Fruit fly (Drosophila melanogaster): ENCODE measurements around the gene CG17186.

Gene CG17186

dm6 chr3R:19863979-19864775, 13.1 kb downstream of the CG17186 start, which contains the start of the genes CG4572 and CG4686 (continued):
- TF ChIP-seq CG12942 (GFP tag; optimal IDR thresholded peaks at IDR 0.05) (peak; percentile 73), otp (GFP tag; IDR thresholded peaks at IDR 0.05) (no peak), CG6791 (GFP tag; IDR thresholded peaks at IDR 0.05; ENCODE audit: partially characterized antibody) (no peak), HmgD (GFP tag; optimal IDR thresholded peaks at IDR 0.05) (peak; percentile 63), vvl (GFP tag; IDR thresholded peaks at IDR 0.05) (peak; percentile 71; the same call in 1 of the 2 replicates), CG5953 (GFP tag; IDR thresholded peaks at IDR 0.05) (no peak), CG6272 (GFP tag; IDR thresholded peaks at IDR 0.05) (peak; percentile 75), fd3F (GFP tag; optimal IDR thresholded peaks at IDR 0.05) (peak; percentile 66), Jarid2 (GFP tag; optimal IDR thresholded peaks at IDR 0.05) (peak; percentile 37), CG13296 (GFP tag; optimal IDR thresholded peaks at IDR 0.05) (peak; percentile 63), da (GFP tag; optimal IDR thresholded peaks at IDR 0.05) (no peak), sc (optimal IDR thresholded peaks at IDR 0.05) (no peak), sc (GFP tag; optimal IDR thresholded peaks at IDR 0.05) (peak; percentile 22), CG7987 (GFP tag; optimal IDR thresholded peaks at IDR 0.05) (peak; percentile 7), Med (GFP tag) (peak; percentile 96), ems (GFP tag; optimal IDR thresholded peaks at IDR 0.05) (peak; percentile 89), CG1647 (GFP tag; optimal IDR thresholded peaks at IDR 0.05) (peak; percentile 85), CG8388 (GFP tag; optimal IDR thresholded peaks at IDR 0.05) (peak; percentile 62), peb (GFP tag; IDR thresholded peaks at IDR 0.05) (0 out of 2 replicates have a peak, but pooled peaks have one; percentile 35), bigmax (GFP tag; optimal IDR thresholded peaks at IDR 0.05) (no peak), Eip74EF (GFP tag; optimal IDR thresholded peaks at IDR 0.05) (no peak), sd (tag; optimal IDR thresholded peaks at IDR 0.05) (no peak), dmrt11E (tag; optimal IDR thresholded peaks at IDR 0.05) (peak; percentile 47), Ptx1 (GFP tag; IDR thresholded peaks at IDR 0.05) (peak; percentile 91), CG6683 (GFP tag; optimal IDR thresholded peaks at IDR 0.05) (peak; percentile 38), CG11456 (GFP tag; IDR thresholded peaks at IDR 0.05) (peak; percentile 84), chif (GFP tag; optimal IDR thresholded peaks at IDR 0.05) (peak; percentile 60 to 62), h (optimal IDR thresholded peaks at IDR 0.05) (no peak), knrl (GFP tag; IDR thresholded peaks at IDR 0.05; ENCODE audit: partially characterized antibody) (peak; percentile 56; the same call in 1 of the 3 replicates), Blimp-1 (GFP tag; optimal IDR thresholded peaks at IDR 0.05) (no peak), CG10959 (GFP tag; IDR thresholded peaks at IDR 0.05) (no peak), CG13287 (GFP tag; IDR thresholded peaks at IDR 0.05; ENCODE audit: partially characterized antibody) (peak; percentile 58; the same call in 1 of the 2 replicates), pum (GFP tag; optimal IDR thresholded peaks at IDR 0.05) (peak; percentile 74), amos (GFP tag; IDR thresholded peaks at IDR 0.05; ENCODE audit: partially characterized antibody) (no peak), CG14965 (GFP tag; optimal IDR thresholded peaks at IDR 0.05; ENCODE audit: borderline replicate concordance) (no peak), Spps (tag; optimal IDR thresholded peaks at IDR 0.05) (no peak), CG11723 (GFP tag; optimal IDR thresholded peaks at IDR 0.05) (peak; percentile 50), CG14050 (GFP tag; IDR thresholded peaks at IDR 0.05) (peak; percentile 61), Rfx (GFP tag; IDR thresholded peaks at IDR 0.05) (peak; percentile 87), YL-1 (GFP tag; optimal IDR thresholded peaks at IDR 0.05) (peak; percentile 60), cad (GFP tag; optimal IDR thresholded peaks at IDR 0.05) (no peak), zf30C (GFP tag; optimal IDR thresholded peaks at IDR 0.05) (peak; percentile 87), Neu2 (GFP tag; optimal IDR thresholded peaks at IDR 0.05; ENCODE audit: borderline replicate concordance) (no peak), z (GFP tag; IDR thresholded peaks at IDR 0.05) (no peak), CG11398 (GFP tag; optimal IDR thresholded peaks at IDR 0.05) (peak; percentile 62), CG30431 (GFP tag; optimal IDR thresholded peaks at IDR 0.05) (peak; percentile 68), phol (tag; optimal IDR thresholded peaks at IDR 0.05) (peak; percentile 88), CG14667 (GFP tag; IDR thresholded peaks at IDR 0.05) (peak; percentile 69), Drgx (GFP tag; IDR thresholded peaks at IDR 0.05) (peak; percentile 79)

All from whole organism, embryonic.